Worm (Caenorhabditis elegans) whole organism, L2 larva: ENCODE data around the gene kvs-4.

ENCODE experiments used
- R02D3.7 ChIP-seq: fragments of 150-350 bp; optimal IDR thresholded peaks from 2 replicates; lab custom pipeline; 2014; ENCODE audit warnings: missing biosample characterization, missing genetic modification characterization
- ZK546.5 ChIP-seq: sonication (generic microtip); optimal IDR thresholded peaks from 2 replicates; lab custom pipeline; 2017; ENCODE audit warnings: missing biosample characterization, missing genetic modification characterization
- ama-1 ChIP-seq: fragments of 150-350 bp; optimal IDR thresholded peaks from 2 replicates; lab custom pipeline; 2018; ENCODE audit warnings: inconsistent platforms
- blmp-1 ChIP-seq: sonication (generic microtip); optimal IDR thresholded peaks from 2 replicates; lab custom pipeline; 2017; ENCODE audit warnings: missing genetic modification characterization, mild to moderate bottlenecking, missing compliant biosample characterization, antibody characterized with exemption, moderate library complexity; ENCODE audit not compliant: insufficient read depth
- ceh-16 ChIP-seq: fragments of 150-350 bp; optimal IDR thresholded peaks from 2 replicates; lab custom pipeline; 2014; ENCODE audit warnings: missing biosample characterization, missing genetic modification characterization
- ceh-82 ChIP-seq: fragments of 150-350 bp; optimal IDR thresholded peaks from 2 replicates; lab custom pipeline; 2014; ENCODE audit warnings: missing biosample characterization, missing genetic modification characterization
- crh-2 ChIP-seq: sonication (generic microtip); optimal IDR thresholded peaks from 2 replicates; lab custom pipeline; 2017; ENCODE audit warnings: missing biosample characterization, missing genetic modification characterization
- dmd-4 ChIP-seq: sonication (generic microtip); optimal IDR thresholded peaks from 2 replicates; lab custom pipeline; 2017; ENCODE audit warnings: missing biosample characterization, missing genetic modification characterization
- egl-27 ChIP-seq: sonication (generic microtip); optimal IDR thresholded peaks from 3 replicates; lab custom pipeline; 2017; ENCODE audit warnings: missing biosample characterization, missing genetic modification reagents, missing genetic modification characterization
- elt-1 ChIP-seq: fragments of 150-350 bp; optimal IDR thresholded peaks from 2 replicates; lab custom pipeline; 2014; ENCODE audit warnings: missing biosample characterization, missing genetic modification characterization
- fos-1 ChIP-seq: fragments of 150-350 bp; optimal IDR thresholded peaks from 2 replicates; lab custom pipeline; 2014; ENCODE audit warnings: missing biosample characterization, missing genetic modification characterization
- gmeb-1 ChIP-seq: fragments of 150-350 bp; optimal IDR thresholded peaks from 2 replicates; lab custom pipeline; 2014; ENCODE audit warnings: missing biosample characterization, missing genetic modification characterization
- lin-39 ChIP-seq: fragments of 150-350 bp; optimal IDR thresholded peaks from 2 replicates; lab custom pipeline; 2014; ENCODE audit warnings: missing biosample characterization, missing genetic modification reagents, missing genetic modification characterization
- lsy-2 ChIP-seq, 2 experiments: fragments of 150-350 bp in 1 of 2; sonication (generic microtip) in 1 of 2; optimal IDR thresholded peaks; 2 replicates each; lab custom pipeline; 2014 to 2017; ENCODE audit warnings: missing biosample characterization in 2 of 2, missing genetic modification characterization in 2 of 2
- mab-5 ChIP-seq: fragments of 150-350 bp; optimal IDR thresholded peaks from 2 replicates; lab custom pipeline; 2014; ENCODE audit warnings: missing biosample characterization, missing genetic modification characterization
- mdl-1 ChIP-seq, 2 experiments: fragments of 150-350 bp in 1 of 2; sonication (generic microtip) in 1 of 2; optimal IDR thresholded peaks; 2 replicates each; lab custom pipeline; 2017; ENCODE audit warnings: missing biosample characterization in 2 of 2, missing genetic modification characterization in 2 of 2
- nhr-10 ChIP-seq: sonication (generic microtip); optimal IDR thresholded peaks from 2 replicates; lab custom pipeline; 2017; ENCODE audit warnings: missing biosample characterization, missing genetic modification characterization
- nhr-11 ChIP-seq: fragments of 150-350 bp; optimal IDR thresholded peaks from 2 replicates; lab custom pipeline; 2014; ENCODE audit warnings: missing biosample characterization, missing genetic modification characterization
- nhr-129 ChIP-seq: fragments of 150-350 bp; optimal IDR thresholded peaks from 2 replicates; lab custom pipeline; 2014; ENCODE audit warnings: missing biosample characterization, missing genetic modification characterization
- nhr-21 ChIP-seq: fragments of 150-350 bp; optimal IDR thresholded peaks from 2 replicates; lab custom pipeline; 2014; ENCODE audit warnings: missing biosample characterization, missing genetic modification characterization
- nhr-23 ChIP-seq: fragments of 150-350 bp; optimal IDR thresholded peaks from 2 replicates; lab custom pipeline; 2014; ENCODE audit warnings: missing biosample characterization, missing genetic modification reagents, missing genetic modification characterization
- nhr-25 ChIP-seq: fragments of 150-350 bp; sonication (generic microtip); optimal IDR thresholded peaks from 3 replicates; lab custom pipeline; 2014; ENCODE audit warnings: missing biosample characterization, missing genetic modification characterization
- nhr-6 ChIP-seq: fragments of 150-350 bp; optimal IDR thresholded peaks from 2 replicates; lab custom pipeline; 2014; ENCODE audit warnings: missing biosample characterization, missing genetic modification characterization
- nhr-77 ChIP-seq: fragments of 150-350 bp; optimal IDR thresholded peaks from 2 replicates; lab custom pipeline; 2014; ENCODE audit warnings: missing biosample characterization, missing genetic modification characterization
- peb-1 ChIP-seq: fragments of 150-350 bp; optimal IDR thresholded peaks from 2 replicates; lab custom pipeline; 2014; ENCODE audit warnings: missing biosample characterization, missing genetic modification characterization
- sem-4 ChIP-seq: fragments of 150-350 bp; optimal IDR thresholded peaks from 2 replicates; lab custom pipeline; 2014; ENCODE audit warnings: missing biosample characterization, missing genetic modification reagents, missing genetic modification characterization
- skn-1 ChIP-seq: sonication (generic microtip); optimal IDR thresholded peaks from 2 replicates; lab custom pipeline; 2017; ENCODE audit warnings: missing biosample characterization, missing genetic modification characterization
- sma-9 ChIP-seq, 2 experiments: fragments of 150-350 bp in 1 of 2; sonication (generic microtip) in 1 of 2; optimal IDR thresholded peaks; 2 replicates each; lab custom pipeline; 2014 to 2016; ENCODE audit warnings: missing genetic modification characterization in 2 of 2, mild to moderate bottlenecking in 1 of 2, missing biosample characterization in 1 of 2, missing compliant biosample characterization in 1 of 2, missing genetic modification reagents in 1 of 2, moderate library complexity in 1 of 2
- unc-39 ChIP-seq: fragments of 150-350 bp; optimal IDR thresholded peaks from 2 replicates; lab custom pipeline; 2014; ENCODE audit warnings: missing biosample characterization, missing genetic modification characterization
- unc-55 ChIP-seq: fragments of 150-350 bp; sonication (generic microtip); optimal IDR thresholded peaks from 3 replicates; lab custom pipeline; 2014; ENCODE audit warnings: missing biosample characterization, missing genetic modification reagents, missing genetic modification characterization
- zag-1 ChIP-seq: fragments of 150-350 bp; optimal IDR thresholded peaks from 2 replicates; lab custom pipeline; 2014; ENCODE audit warnings: missing biosample characterization, missing genetic modification characterization
- ztf-1 ChIP-seq: fragments of 200-800 bp; sonication (Bioruptor generic); conservative IDR thresholded peaks from 2 replicates; pipeline ENCODE4 v1.3.6; 2022; ENCODE audit warnings: missing genetic modification characterization, missing compliant biosample characterization

kvs-4 gene

ce11 chrIII:11012264-11012663 lies at the start of gene kvs-4:
Gene kvs-4 (plus strand): TSS chrIII:11012564.
- TF ChIP-seq fos-1 (tag; lab: Kevin White, UChicago) (no peak), nhr-21 (no peak), nhr-23 (no peak)

ce11 chrIII:10962910-10963309 lies 49.5 kb upstream of the kvs-4 start:
- TF ChIP-seq R02D3.7 (tag; lab: Kevin White, UChicago) (no peak), lin-39 (tag; lab: Kevin White, UChicago) (no peak), crh-2 (tag; lab: Kevin White, UChicago) (no peak), nhr-6 (tag; lab: Kevin White, UChicago) (no peak)

- TF ChIP-seq nhr-129 (tag; lab: Kevin White, UChicago): no peak
- no peak for TF ChIP-seq ama-1 (lab: Kevin White, UChicago)
- TF ChIP-seq nhr-25: no peak
- TF ChIP-seq nhr-23: no peak
- no peak for TF ChIP-seq egl-27 (tag; lab: Kevin White, UChicago)
- TF ChIP-seq mdl-1 (tag; optimal IDR thresholded peaks at IDR 0.05; lab: Kevin White, UChicago): no peak
- no peak for TF ChIP-seq mab-5 (tag; lab: Kevin White, UChicago)
- no peak for TF ChIP-seq skn-1 (tag; lab: Kevin White, UChicago)
- TF ChIP-seq gmeb-1 (tag; lab: Kevin White, UChicago): no peak
- TF ChIP-seq ceh-16 (tag; lab: Kevin White, UChicago): no peak
- no peak for TF ChIP-seq lsy-2 (tag; optimal IDR thresholded peaks at IDR 0.05; lab: Kevin White, UChicago)
- TF ChIP-seq unc-39 (tag; lab: Kevin White, UChicago): no peak
- no peak for TF ChIP-seq crh-2 (tag; lab: Kevin White, UChicago)
- TF ChIP-seq peb-1 (tag; lab: Kevin White, UChicago): no peak
Measured at ce11 chrIII:10967010-10967409, 45.4 kb upstream of the kvs-4 start, which contains the start of gene W05B2.2. Gene W05B2.2 (minus strand): TSS chrIII:10967110.

ce11 chrIII:10969644-10970043 lies 42.7 kb upstream of the kvs-4 start, which contains the start of gene dhc-4:
Gene dhc-4 (plus strand): TSS chrIII:10969944.
- no peak for TF ChIP-seq nhr-25
- TF ChIP-seq dmd-4: no peak
- no peak for TF ChIP-seq ama-1 (lab: Kevin White, UChicago)
- TF ChIP-seq ZK546.5 (tag; lab: Kevin White, UChicago): no peak
- TF ChIP-seq ztf-1: no peak
- TF ChIP-seq ceh-16 (tag; lab: Kevin White, UChicago): no peak
- TF ChIP-seq skn-1 (tag; lab: Kevin White, UChicago): no peak
- no peak for TF ChIP-seq nhr-10
- no peak for TF ChIP-seq peb-1 (tag; lab: Kevin White, UChicago)
- TF ChIP-seq sem-4 (tag; lab: Kevin White, UChicago): no peak
- no peak for TF ChIP-seq sma-9 (GFP tag; optimal IDR thresholded peaks at IDR 0.05; lab: Kevin White, UChicago)
- TF ChIP-seq sma-9 (tag; optimal IDR thresholded peaks at IDR 0.05; lab: Kevin White, UChicago): no peak
- no peak for TF ChIP-seq mdl-1 (tag; optimal IDR thresholded peaks at IDR 0.05; lab: Kevin White, UChicago)
- TF ChIP-seq unc-55: no peak
- no peak for TF ChIP-seq lsy-2 (tag; optimal IDR thresholded peaks at IDR 0.05; lab: Kevin White, UChicago)
- no peak for TF ChIP-seq nhr-11

ce11 chrIII:10976580-10976979 lies 35.8 kb upstream of the kvs-4 start:
- TF ChIP-seq ZK546.5 (tag; lab: Kevin White, UChicago) (no peak), nhr-10 (no peak), zag-1 (tag; lab: Kevin White, UChicago) (no peak), unc-55 (no peak), sem-4 (tag; lab: Kevin White, UChicago) (no peak), nhr-129 (tag; lab: Kevin White, UChicago) (no peak)

- no peak for TF ChIP-seq R02D3.7 (tag; lab: Kevin White, UChicago)
- TF ChIP-seq nhr-77 (tag; lab: Kevin White, UChicago): no peak
- no peak for TF ChIP-seq blmp-1 (tag; lab: Kevin White, UChicago)
- TF ChIP-seq nhr-6 (tag; lab: Kevin White, UChicago): no peak
- no peak for TF ChIP-seq elt-1 (tag; lab: Kevin White, UChicago)
- no peak for TF ChIP-seq ztf-1
- TF ChIP-seq nhr-21: no peak
- no peak for TF ChIP-seq ceh-82
Measured at ce11 chrIII:10981555-10981954, 30.8 kb upstream of the kvs-4 start.
